Worm (Caenorhabditis elegans): ENCODE measurements around the gene hrpf-2.

The hrpf-2 gene

ce11 chrIV:6417612-6418011 is 41.3 kb upstream of the hrpf-2 start:
- TF ChIP-seq mls-2 (tag; optimal IDR thresholded peaks at IDR 0.05), result no peak
- TF ChIP-seq bed-3 (GFP tag; optimal IDR thresholded peaks at IDR 0.05), result no peak
- no peak for TF ChIP-seq unc-62 (GFP tag; optimal IDR thresholded peaks at IDR 0.05)
- TF ChIP-seq mab-5 (tag; optimal IDR thresholded peaks at IDR 0.05), result no peak
- TF ChIP-seq ces-1 (GFP tag; optimal IDR thresholded peaks at IDR 0.05), result no peak
- TF ChIP-seq ceh-83 (GFP tag; optimal IDR thresholded peaks at IDR 0.05), result no peak
- TF ChIP-seq M03D4.4 (tag; optimal IDR thresholded peaks at IDR 0.05), result no peak
- no peak for TF ChIP-seq cnd-1 (tag; optimal IDR thresholded peaks at IDR 0.05)
- no peak for TF ChIP-seq sptf-1 (tag; optimal IDR thresholded peaks at IDR 0.05)

ce11 chrIV:6416553-6416952 is 40.2 kb upstream of the hrpf-2 start, which contains the start of gene Y73B6BL.22:
Gene Y73B6BL.22 (minus strand): TSS chrIV:6416653.
- TF ChIP-seq ces-1 (GFP tag; optimal IDR thresholded peaks at IDR 0.05) (no peak), lsy-2 (tag; optimal IDR thresholded peaks at IDR 0.05) (no peak), nhr-12 (tag; optimal IDR thresholded peaks at IDR 0.05) (no peak), snpc-4 (tag; optimal IDR thresholded peaks at IDR 0.05) (no peak), nhr-28 (tag; optimal IDR thresholded peaks at IDR 0.05) (no peak), hlh-1 (tag; optimal IDR thresholded peaks at IDR 0.05) (no peak), ham-2 (GFP tag; optimal IDR thresholded peaks at IDR 0.05) (no peak), sptf-1 (tag; optimal IDR thresholded peaks at IDR 0.05) (no peak), tbx-8 (GFP tag; optimal IDR thresholded peaks at IDR 0.05) (no peak), nhr-2 (tag; optimal IDR thresholded peaks at IDR 0.05) (no peak)

- no peak for TF ChIP-seq ceh-43 (GFP tag; optimal IDR thresholded peaks at IDR 0.05)
- peak; percentile 35 for TF ChIP-seq hlh-1 (tag; optimal IDR thresholded peaks at IDR 0.05)
- TF ChIP-seq nhr-237 (tag; optimal IDR thresholded peaks at IDR 0.05), result peak; percentile 0
- TF ChIP-seq ceh-39 (tag; optimal IDR thresholded peaks at IDR 0.05), result no peak
- TF ChIP-seq pha-4 (tag; optimal IDR thresholded peaks at IDR 0.05), result no peak
- peak; percentile 60 for TF ChIP-seq lsy-2 (tag; optimal IDR thresholded peaks at IDR 0.05)
- TF ChIP-seq mep-1 (tag; optimal IDR thresholded peaks at IDR 0.05), result peak; percentile 16
- TF ChIP-seq ces-1 (GFP tag; optimal IDR thresholded peaks at IDR 0.05), result peak; percentile 80
These were observed 38.8 kb upstream of the hrpf-2 start, which contains the start of gene exos-2 for ce11 chrIV:6415149-6415548. Gene exos-2 (plus strand): TSS chrIV:6415478.

ce11 chrIV:6413482-6413881 is 37.2 kb upstream of the hrpf-2 start, which contains the start of gene nlp-71:
Gene nlp-71 (minus strand): TSS chrIV:6413582.
- no peak for TF ChIP-seq nhr-28 (tag; optimal IDR thresholded peaks at IDR 0.05)
- no peak for TF ChIP-seq hlh-1 (tag; optimal IDR thresholded peaks at IDR 0.05)
- TF ChIP-seq nhr-12 (tag; optimal IDR thresholded peaks at IDR 0.05), result no peak
- TF ChIP-seq sem-2 (GFP tag; optimal IDR thresholded peaks at IDR 0.05), result no peak
- TF ChIP-seq unc-120 (tag; optimal IDR thresholded peaks at IDR 0.05; ENCODE audit: poor library complexity, severe bottlenecking), result no peak
- TF ChIP-seq elt-3 (tag; optimal IDR thresholded peaks at IDR 0.05), result no peak
- no peak for TF ChIP-seq nhr-2 (tag; optimal IDR thresholded peaks at IDR 0.05)
- TF ChIP-seq drap-1 (GFP tag; optimal IDR thresholded peaks at IDR 0.05), result no peak
- TF ChIP-seq blmp-1 (tag; optimal IDR thresholded peaks at IDR 0.05), result no peak
- TF ChIP-seq mab-5 (tag; optimal IDR thresholded peaks at IDR 0.05), result no peak
- TF ChIP-seq cnd-1 (tag; optimal IDR thresholded peaks at IDR 0.05), result no peak
- no peak for TF ChIP-seq snpc-4 (tag; optimal IDR thresholded peaks at IDR 0.05)
- TF ChIP-seq ceh-83 (GFP tag; optimal IDR thresholded peaks at IDR 0.05), result no peak

ce11 chrIV:6404871-6405270 is 28.5 kb upstream of the hrpf-2 start, which contains the start of gene srv-13:
Gene srv-13 (plus strand): TSS chrIV:6405171.
- TF ChIP-seq ceh-43 (GFP tag; optimal IDR thresholded peaks at IDR 0.05) (no peak), ceh-39 (tag; optimal IDR thresholded peaks at IDR 0.05) (no peak), hlh-1 (tag; optimal IDR thresholded peaks at IDR 0.05) (no peak), elt-3 (tag; optimal IDR thresholded peaks at IDR 0.05) (no peak), mls-2 (tag; optimal IDR thresholded peaks at IDR 0.05) (no peak), nhr-12 (tag; optimal IDR thresholded peaks at IDR 0.05) (no peak), pha-4 (tag; optimal IDR thresholded peaks at IDR 0.05) (no peak), unc-120 (tag; optimal IDR thresholded peaks at IDR 0.05; ENCODE audit: poor library complexity, severe bottlenecking) (no peak), sem-2 (GFP tag; optimal IDR thresholded peaks at IDR 0.05) (no peak), mab-5 (tag; optimal IDR thresholded peaks at IDR 0.05) (no peak), nhr-76 (tag; optimal IDR thresholded peaks at IDR 0.05) (no peak)

- TF ChIP-seq mab-5 (tag; optimal IDR thresholded peaks at IDR 0.05) (no peak), elt-3 (tag; optimal IDR thresholded peaks at IDR 0.05) (no peak), nhr-2 (tag; optimal IDR thresholded peaks at IDR 0.05) (no peak), nhr-237 (tag; optimal IDR thresholded peaks at IDR 0.05) (no peak), sem-2 (GFP tag; optimal IDR thresholded peaks at IDR 0.05) (no peak), mep-1 (tag; optimal IDR thresholded peaks at IDR 0.05) (no peak), drap-1 (GFP tag; optimal IDR thresholded peaks at IDR 0.05) (no peak), nhr-76 (tag; optimal IDR thresholded peaks at IDR 0.05) (no peak), elt-1 (tag; optimal IDR thresholded peaks at IDR 0.05; ENCODE audit: borderline replicate concordance, insufficient read depth) (no peak), lsy-2 (tag; optimal IDR thresholded peaks at IDR 0.05) (no peak), hlh-1 (tag; optimal IDR thresholded peaks at IDR 0.05) (no peak), bed-3 (GFP tag; optimal IDR thresholded peaks at IDR 0.05) (no peak), pha-4 (tag; optimal IDR thresholded peaks at IDR 0.05) (no peak), zip-8 (tag; optimal IDR thresholded peaks at IDR 0.05) (no peak)
These were observed 27.1 kb upstream of the hrpf-2 start for ce11 chrIV:6403399-6403798.

Measured in whole organism, mixed stage, embryonic.